Fruit fly (Drosophila melanogaster) whole organism, embryonic: ENCODE measurements around the gene Mst98Cb.

ENCODE experiments used
- Ada2b ChIP-seq: fragments of 200-800 bp; sonication (Bioruptor generic); IDR thresholded peaks from 2 replicates; pipeline ENCODE4 v1.3.6; 2022; ENCODE audit warnings: missing biosample characterization, missing genetic modification characterization
- Atf3 ChIP-seq: fragments of 200-800 bp; sonication (Bioruptor generic); optimal IDR thresholded peaks from 3 replicates; lab custom pipeline; 2016; ENCODE audit warnings: missing biosample characterization, missing genetic modification characterization
- CG10979 ChIP-seq: fragments of 200-800 bp; sonication (Bioruptor generic); optimal IDR thresholded peaks from 2 replicates; lab custom pipeline; 2018; ENCODE audit warnings: missing biosample characterization, mild to moderate bottlenecking, missing genetic modification characterization, moderate library complexity
- CG11085 ChIP-seq: fragments of 200-800 bp; sonication (Bioruptor generic); IDR thresholded peaks from 2 replicates; pipeline ENCODE4 v1.3.6; 2022; ENCODE audit warnings: missing biosample characterization, missing genetic modification characterization
- CG12104 ChIP-seq: fragments of 200-800 bp; sonication (Bioruptor generic); optimal IDR thresholded peaks from 3 replicates; lab custom pipeline; 2016; ENCODE audit warnings: missing biosample characterization, missing genetic modification characterization
- CG12391 ChIP-seq: fragments of 200-800 bp; sonication (Bioruptor generic); optimal IDR thresholded peaks from 3 replicates; lab custom pipeline; 2018; ENCODE audit warnings: missing biosample characterization, mild to moderate bottlenecking, missing genetic modification characterization, moderate library complexity
- CG12942 ChIP-seq: fragments of 200-800 bp; sonication (Bioruptor generic); optimal IDR thresholded peaks from 3 replicates; lab custom pipeline; 2016; ENCODE audit warnings: missing biosample characterization, missing genetic modification characterization
- CG14860 ChIP-seq: fragments of 200-800 bp; sonication (Bioruptor generic); IDR thresholded peaks from 3 replicates; pipeline ENCODE4 v1.3.6; 2022; ENCODE audit warnings: missing biosample characterization, missing genetic modification characterization; ENCODE audit not compliant: partially characterized antibody
- CG15269 ChIP-seq: fragments of 200-800 bp; sonication (Bioruptor generic); optimal IDR thresholded peaks from 2 replicates; lab custom pipeline; 2018; ENCODE audit warnings: missing biosample characterization, mild to moderate bottlenecking, missing genetic modification characterization, moderate library complexity
- CG1529 ChIP-seq: fragments of 200-800 bp; sonication (Bioruptor generic); optimal IDR thresholded peaks from 3 replicates; lab custom pipeline; 2018; ENCODE audit warnings: missing biosample characterization, missing genetic modification characterization
- CG15514 ChIP-seq: fragments of 200-800 bp; sonication (Bioruptor generic); optimal IDR thresholded peaks from 3 replicates; lab custom pipeline; 2017; ENCODE audit warnings: missing biosample characterization, missing genetic modification characterization, mild to moderate bottlenecking, moderate library complexity, missing genetic modification reagents
- CG17385 ChIP-seq: fragments of 200-800 bp; sonication (Bioruptor generic); optimal IDR thresholded peaks from 3 replicates; lab custom pipeline; 2018; ENCODE audit warnings: missing biosample characterization, mild to moderate bottlenecking, missing genetic modification characterization
- CG17568 ChIP-seq: fragments of 200-800 bp; sonication (Bioruptor generic); optimal IDR thresholded peaks from 2 replicates; lab custom pipeline; 2018; ENCODE audit warnings: missing biosample characterization, mild to moderate bottlenecking, missing genetic modification characterization, moderate library complexity
- CG17829 ChIP-seq: fragments of 200-800 bp; optimal IDR thresholded peaks from 2 replicates; lab custom pipeline; 2019; ENCODE audit warnings: missing biosample characterization, mild to moderate bottlenecking, missing genetic modification characterization, moderate library complexity
- CG2120 ChIP-seq: fragments of 200-800 bp; sonication (Bioruptor generic); optimal IDR thresholded peaks from 3 replicates; lab custom pipeline; 2016; ENCODE audit warnings: missing biosample characterization, missing genetic modification characterization
- CG30020 ChIP-seq: fragments of 200-800 bp; optimal IDR thresholded peaks from 2 replicates; lab custom pipeline; 2019; ENCODE audit warnings: missing biosample characterization, mild to moderate bottlenecking, missing genetic modification characterization, moderate library complexity
- CG30403 ChIP-seq: fragments of 200-800 bp; sonication (Bioruptor generic); optimal IDR thresholded peaks from 3 replicates; lab custom pipeline; 2016; ENCODE audit warnings: missing biosample characterization, missing genetic modification characterization
- CG34422 ChIP-seq: fragments of 200-800 bp; sonication (Bioruptor generic); IDR thresholded peaks from 3 replicates; pipeline ENCODE4 v1.3.6; 2022; ENCODE audit warnings: missing biosample characterization, missing genetic modification characterization
- CG3838 ChIP-seq: fragments of 200-800 bp; sonication (Bioruptor generic); optimal IDR thresholded peaks from 3 replicates; lab custom pipeline; 2016; ENCODE audit warnings: missing biosample characterization, missing genetic modification characterization
- CG4617 ChIP-seq: fragments of 200-800 bp; sonication (Bioruptor generic); optimal IDR thresholded peaks from 3 replicates; lab custom pipeline; 2016; ENCODE audit warnings: missing biosample characterization, missing genetic modification characterization, borderline replicate concordance
- CG4820 ChIP-seq: fragments of 200-800 bp; sonication (Bioruptor generic); optimal IDR thresholded peaks from 3 replicates; lab custom pipeline; 2016; ENCODE audit warnings: missing biosample characterization, missing genetic modification characterization
- CG6272 ChIP-seq: fragments of 200-800 bp; sonication (Bioruptor generic); IDR thresholded peaks from 2 replicates; pipeline ENCODE4 v1.3.6; 2022; ENCODE audit warnings: missing biosample characterization, missing genetic modification characterization
- CG7928 ChIP-seq: fragments of 200-800 bp; sonication (Bioruptor generic); optimal IDR thresholded peaks from 2 replicates; lab custom pipeline; 2017; ENCODE audit warnings: missing biosample characterization, mild to moderate bottlenecking, missing genetic modification characterization
- CG8089 ChIP-seq: fragments of 200-800 bp; sonication (Bioruptor generic); optimal IDR thresholded peaks from 3 replicates; lab custom pipeline; 2016; ENCODE audit warnings: missing biosample characterization, missing genetic modification characterization
- Chrac-16 ChIP-seq: fragments of 200-800 bp; sonication (Bioruptor generic); optimal IDR thresholded peaks from 3 replicates; lab custom pipeline; 2016; ENCODE audit warnings: missing biosample characterization, missing genetic modification characterization
- Dad ChIP-seq: fragments of 200-800 bp; sonication (Bioruptor generic); optimal IDR thresholded peaks from 3 replicates; lab custom pipeline; 2016; ENCODE audit warnings: missing biosample characterization, missing genetic modification characterization
- HLH4C ChIP-seq: fragments of 200-800 bp; sonication (Bioruptor generic); IDR thresholded peaks from 3 replicates; pipeline ENCODE4 v1.3.6; 2022; ENCODE audit warnings: missing biosample characterization, missing genetic modification characterization; ENCODE audit not compliant: partially characterized antibody
- Hmr ChIP-seq: fragments of 200-800 bp; sonication (Bioruptor generic); optimal IDR thresholded peaks from 3 replicates; lab custom pipeline; 2017; ENCODE audit warnings: mild to moderate bottlenecking, missing biosample characterization, missing genetic modification reagents, missing genetic modification characterization
- Nf-YB ChIP-seq: fragments of 200-800 bp; sonication (Bioruptor generic); optimal IDR thresholded peaks from 3 replicates; lab custom pipeline; 2019; ENCODE audit warnings: missing biosample characterization, mild to moderate bottlenecking, missing genetic modification characterization, moderate library complexity
- NfI ChIP-seq: fragments of 200-800 bp; sonication (Bioruptor generic); optimal IDR thresholded peaks from 3 replicates; lab custom pipeline; 2018; ENCODE audit warnings: missing biosample characterization, mild to moderate bottlenecking, missing genetic modification characterization, moderate library complexity
- Sox102F ChIP-seq: fragments of 200-800 bp; sonication (Bioruptor generic); optimal IDR thresholded peaks from 2 replicates; lab custom pipeline; 2018; ENCODE audit warnings: missing biosample characterization, mild to moderate bottlenecking, missing genetic modification characterization, moderate library complexity
- Usf ChIP-seq: fragments of 200-800 bp; sonication (Bioruptor generic); optimal IDR thresholded peaks from 2 replicates; lab custom pipeline; 2017; ENCODE audit warnings: missing genotype, missing biosample characterization, missing genetic modification characterization
- Xbp1 ChIP-seq: fragments of 200-800 bp; sonication (Bioruptor generic); optimal IDR thresholded peaks from 3 replicates; lab custom pipeline; 2016; ENCODE audit warnings: missing biosample characterization, mild to moderate bottlenecking, missing genetic modification characterization
- Xrp1 ChIP-seq: fragments of 200-800 bp; sonication (Bioruptor generic); IDR thresholded peaks from 2 replicates; pipeline ENCODE4 v1.3.6; 2022; ENCODE audit warnings: missing biosample characterization, missing genetic modification characterization
- chif ChIP-seq, 2 experiments: fragments of 200-800 bp; sonication (Bioruptor generic); optimal IDR thresholded peaks; 3 replicates each; lab custom pipeline; 2016; ENCODE audit warnings: missing biosample characterization in 2 of 2, missing genetic modification characterization in 2 of 2
- crc ChIP-seq: fragments of 200-800 bp; sonication (Bioruptor generic); optimal IDR thresholded peaks from 2 replicates; lab custom pipeline; 2016; ENCODE audit warnings: missing biosample characterization, missing genetic modification characterization
- dpn ChIP-seq, 2 experiments: fragments of 200-800 bp; sonication (Bioruptor generic); optimal IDR thresholded peaks; 3 replicates each; lab custom pipeline; 2016; ENCODE audit warnings: missing biosample characterization in 2 of 2, missing genetic modification characterization in 2 of 2
- fd3F ChIP-seq: fragments of 200-800 bp; sonication (Bioruptor generic); optimal IDR thresholded peaks from 2 replicates; lab custom pipeline; 2018; ENCODE audit warnings: missing biosample characterization, mild to moderate bottlenecking, missing genetic modification characterization, moderate library complexity
- jing ChIP-seq: fragments of 200-800 bp; sonication (Bioruptor generic); optimal IDR thresholded peaks from 2 replicates; lab custom pipeline; 2018; ENCODE audit warnings: missing biosample characterization, mild to moderate bottlenecking, missing genetic modification characterization
- otp ChIP-seq: fragments of 200-800 bp; sonication (Bioruptor generic); IDR thresholded peaks from 3 replicates; pipeline ENCODE4, ENCODE4 v1.3.6; 2022; ENCODE audit warnings: missing biosample characterization, missing genetic modification characterization
- p53 ChIP-seq: fragments of 200-800 bp; sonication (Bioruptor generic); optimal IDR thresholded peaks from 2 replicates; lab custom pipeline; 2016; ENCODE audit warnings: missing biosample characterization, missing genetic modification characterization
- pho ChIP-seq: fragments of 200-800 bp; sonication (Bioruptor generic); optimal IDR thresholded peaks from 2 replicates; lab custom pipeline; 2016; ENCODE audit warnings: missing biosample characterization, missing genetic modification characterization
- pita ChIP-seq: fragments of 200-800 bp; sonication (Bioruptor generic); optimal IDR thresholded peaks from 2 replicates; lab custom pipeline; 2017; ENCODE audit warnings: missing biosample characterization, mild to moderate bottlenecking, missing genetic modification characterization
- ranshi ChIP-seq: fragments of 200-800 bp; sonication (Bioruptor generic); IDR thresholded peaks from 2 replicates; pipeline ENCODE4 v1.3.6; 2022; ENCODE audit warnings: missing biosample characterization, missing genetic modification characterization
- repo ChIP-seq: fragments of 200-800 bp; sonication (Bioruptor generic); optimal IDR thresholded peaks from 2 replicates; lab custom pipeline; 2016; ENCODE audit warnings: missing biosample characterization, missing genetic modification characterization
- rib ChIP-seq: fragments of 200-800 bp; sonication (Bioruptor generic); IDR thresholded peaks from 2 replicates; pipeline ENCODE4 v1.3.6; 2022; ENCODE audit warnings: missing biosample characterization, missing genetic modification characterization
- slou ChIP-seq: fragments of 200-800 bp; sonication (Bioruptor generic); optimal IDR thresholded peaks from 3 replicates; lab custom pipeline; 2016; ENCODE audit warnings: missing biosample characterization, missing genetic modification characterization
- trh ChIP-seq: fragments of 200-800 bp; sonication (Bioruptor generic); optimal IDR thresholded peaks from 2 replicates; lab custom pipeline; 2016; ENCODE audit warnings: missing biosample characterization, missing genetic modification characterization

Gene Mst98Cb

DNA sequence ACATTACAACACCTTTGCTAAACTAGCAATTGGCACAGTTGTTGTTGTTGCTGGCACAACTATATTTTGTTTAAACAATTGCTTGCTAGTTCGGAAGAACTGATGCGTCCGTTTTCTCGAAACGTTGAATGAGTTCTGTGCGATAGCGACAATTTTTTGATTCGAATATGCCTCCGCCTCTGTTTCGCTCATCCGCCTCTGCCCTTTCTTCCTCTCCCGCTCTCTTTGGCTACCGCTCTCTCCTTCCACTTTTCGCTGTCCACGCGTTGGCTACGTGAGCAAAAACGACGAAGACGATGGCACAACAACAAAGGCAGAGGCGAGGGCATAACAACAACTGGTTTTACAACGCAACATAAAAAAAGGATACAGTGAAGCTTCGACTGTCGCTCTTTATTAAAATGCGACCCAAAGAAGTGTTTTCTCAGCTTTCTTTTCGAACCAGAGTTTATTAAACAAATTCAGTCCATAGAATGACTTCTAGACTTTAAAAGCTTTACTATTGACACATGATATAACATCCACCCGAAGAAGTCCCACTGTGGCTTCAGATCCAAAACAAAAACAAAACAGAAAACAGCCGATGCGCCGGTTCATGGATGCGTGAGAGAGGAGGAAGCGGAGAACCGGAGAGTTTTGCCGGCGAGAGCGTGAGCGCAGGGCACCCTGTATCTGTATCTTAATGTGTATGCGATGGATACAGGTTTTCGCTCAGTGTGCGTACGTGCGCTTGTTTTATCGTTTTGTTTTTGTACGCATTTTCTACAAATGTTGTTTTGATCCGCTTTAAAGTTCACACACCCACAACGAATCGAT is 33.8 kb downstream of the Mst98Cb start (continued):
- TF ChIP-seq ranshi (GFP tag; lab: Robert Waterston, UW): no peak
- TF ChIP-seq NfI (GFP tag; lab: Kevin White, UChicago): peak; percentile 100
- TF ChIP-seq Xrp1 (GFP tag; lab: Robert Waterston, UW): no peak
- peak; percentile 99 for TF ChIP-seq trh (GFP tag; lab: Kevin White, UChicago)
- TF ChIP-seq otp (GFP tag; lab: Robert Waterston, UW): no peak
- peak; percentile 98 for TF ChIP-seq CG4820
- peak; percentile 99 for TF ChIP-seq fd3F (GFP tag; lab: Kevin White, UChicago)
- TF ChIP-seq CG30020 (tag; lab: Kevin White, UChicago): peak; percentile 90
- no peak for TF ChIP-seq CG34422
- no peak for TF ChIP-seq CG14860 (GFP tag; lab: Robert Waterston, UW)
- peak; percentile 98 for TF ChIP-seq jing (GFP tag; lab: Kevin White, UChicago)

DNA sequence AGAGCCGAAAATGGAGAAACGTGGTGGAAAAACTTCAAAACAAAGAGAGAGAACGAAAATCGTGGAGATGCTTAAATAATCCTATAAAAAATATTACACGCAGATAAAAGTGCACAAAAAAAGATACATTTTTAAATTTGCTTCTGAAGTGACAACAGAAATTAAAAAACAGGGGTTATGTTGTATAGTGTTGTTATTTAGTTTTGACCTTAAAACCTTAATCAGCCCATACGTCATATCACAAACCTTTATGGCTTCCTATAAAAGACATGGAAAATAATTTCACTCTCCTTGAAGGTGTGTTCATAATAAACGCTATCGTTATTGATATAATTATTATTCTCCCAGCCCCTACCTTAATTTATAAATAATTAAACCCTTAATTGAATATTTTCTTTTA is 34.5 kb downstream of the Mst98Cb start:
- TF ChIP-seq repo (GFP tag; lab: Kevin White, UChicago) (no peak), CG15514 (GFP tag; lab: Kevin White, UChicago) (peak; percentile 10), Dad (GFP tag; lab: Kevin White, UChicago) (peak; percentile 7), CG4617 (peak; percentile 3), Chrac-16 (GFP tag; lab: Kevin White, UChicago) (peak; percentile 4), Hmr (peak; percentile 35), Sox102F (peak; percentile 64), CG30403 (peak; percentile 64), CG2120 (peak; percentile 42), chif (GFP tag; optimal IDR thresholded peaks at IDR 0.05; lab: Kevin White, UChicago) (peak in 1 of 2 experiments; percentile 45), rib (GFP tag; lab: Robert Waterston, UW) (no peak), Nf-YB (no peak), CG8089 (no peak), Ada2b (GFP tag; lab: Robert Waterston, UW) (no peak), Usf (no peak), Atf3 (GFP tag; lab: Kevin White, UChicago) (peak; percentile 12), slou (peak; percentile 3), CG17829 (tag; lab: Kevin White, UChicago) (peak; percentile 29), CG17385 (peak; percentile 18), pho (GFP tag; lab: Kevin White, UChicago) (peak; percentile 1), p53 (GFP tag; lab: Kevin White, UChicago) (no peak), CG1529 (GFP tag; lab: Kevin White, UChicago) (peak; percentile 21), CG12942 (peak; percentile 0), CG10979 (tag; lab: Kevin White, UChicago) (peak; percentile 15), CG17568 (GFP tag; lab: Kevin White, UChicago) (peak; percentile 62), CG6272 (GFP tag; lab: Robert Waterston, UW) (no peak), CG3838 (GFP tag; lab: Kevin White, UChicago) (no peak), crc (GFP tag; lab: Kevin White, UChicago) (peak; percentile 4), dpn (GFP tag; optimal IDR thresholded peaks at IDR 0.05; lab: Kevin White, UChicago) (peak; percentile 5 to 36), CG15269 (peak; percentile 57), CG7928 (GFP tag; lab: Kevin White, UChicago) (peak; percentile 8), CG12104 (GFP tag; lab: Kevin White, UChicago) (peak; percentile 9), HLH4C (GFP tag; lab: Robert Waterston, UW) (no peak), Xbp1 (GFP tag; lab: Kevin White, UChicago) (peak; percentile 55), CG11085 (GFP tag; lab: Robert Waterston, UW) (no peak), pita (GFP tag; lab: Kevin White, UChicago) (no peak), CG12391 (tag; lab: Kevin White, UChicago) (peak; percentile 49)
